Worm (Caenorhabditis elegans): ENCODE measurements around the gene F59A1.11.

F59A1.11 gene

ce11 chrV:17665906-17666305 lies at the start of gene F59A1.11:
Gene F59A1.11, minus strand, starts transcription at chrV:17666006.
- TF ChIP-seq chd-7 (tag; optimal IDR thresholded peaks at IDR 0.05) = no peak
- TF ChIP-seq Y56A3A.18 (GFP tag; IDR thresholded peaks at IDR 0.05) = no peak
- no peak for TF ChIP-seq atf-7 (tag; optimal IDR thresholded peaks at IDR 0.05)
- no peak for TF ChIP-seq xnd-1 (tag; optimal IDR thresholded peaks at IDR 0.05)
- TF ChIP-seq lin-35 (GFP tag; optimal IDR thresholded peaks at IDR 0.05) = no peak
- TF ChIP-seq C06A6.2 (GFP tag; conservative IDR thresholded peaks at IDR 0.05) = no peak
- no peak for TF ChIP-seq ztf-22 (GFP tag; optimal IDR thresholded peaks at IDR 0.05)
- no peak for TF ChIP-seq akir-1 (GFP tag; optimal IDR thresholded peaks at IDR 0.05)
- TF ChIP-seq hmg-1.2 (GFP tag; IDR thresholded peaks at IDR 0.05) = no peak
- TF ChIP-seq ceh-79 (tag; optimal IDR thresholded peaks at IDR 0.05) = no peak
- no peak for TF ChIP-seq F52B5.7 (tag; optimal IDR thresholded peaks at IDR 0.05)
- no peak for TF ChIP-seq ccch-3 (GFP tag; optimal IDR thresholded peaks at IDR 0.05)
- TF ChIP-seq cebp-1 (GFP tag; IDR thresholded peaks at IDR 0.05) = no peak
- TF ChIP-seq cebp-1 (tag; optimal IDR thresholded peaks at IDR 0.05) = no peak
- TF ChIP-seq bed-2 (GFP tag; IDR thresholded peaks at IDR 0.05) = no peak
- TF ChIP-seq cebp-2 (GFP tag; IDR thresholded peaks at IDR 0.05) = no peak
- no peak for TF ChIP-seq ceh-27 (GFP tag; optimal IDR thresholded peaks at IDR 0.05)
- TF ChIP-seq nhr-179 (tag; optimal IDR thresholded peaks at IDR 0.05) = no peak
- no peak for TF ChIP-seq F57A8.1 (GFP tag; optimal IDR thresholded peaks at IDR 0.05)
- TF ChIP-seq hmg-20 (GFP tag; IDR thresholded peaks at IDR 0.05) = no peak
- no peak for TF ChIP-seq tbx-9 (tag; optimal IDR thresholded peaks at IDR 0.05; ENCODE audit: borderline replicate concordance)

- TF ChIP-seq lag-1 (GFP tag; IDR thresholded peaks at IDR 0.05) = no peak
- TF ChIP-seq nhr-80 (tag; optimal IDR thresholded peaks at IDR 0.05) = peak; percentile 76
These were observed 48.5 kb upstream of the F59A1.11 start, which contains the start of gene twk-33 for ce11 chrV:17714330-17714729. Gene twk-33, minus strand, starts transcription at chrV:17714377.

ce11 chrV:17712349-17712748 lies 46.5 kb upstream of the F59A1.11 start:
- no peak for TF ChIP-seq B0035.1 (tag; optimal IDR thresholded peaks at IDR 0.05)
- no peak for TF ChIP-seq ceh-79 (tag; optimal IDR thresholded peaks at IDR 0.05)
- 0 out of 2 replicates have a peak, but pooled peaks have one; percentile 44 for TF ChIP-seq nhr-120 (GFP tag; IDR thresholded peaks at IDR 0.05)
- no peak for TF ChIP-seq lin-40 (tag; optimal IDR thresholded peaks at IDR 0.05)
- TF ChIP-seq nhr-27 (tag; optimal IDR thresholded peaks at IDR 0.05) = no peak
- peak; percentile 68 for TF ChIP-seq zfh-2 (GFP tag; conservative IDR thresholded peaks at IDR 0.05)
- TF ChIP-seq hmg-20 (GFP tag; IDR thresholded peaks at IDR 0.05) = no peak

- TF ChIP-seq snpc-4 (GFP tag; optimal IDR thresholded peaks at IDR 0.05) = no peak
- no peak for TF ChIP-seq snpc-4 (tag; optimal IDR thresholded peaks at IDR 0.05)
- TF ChIP-seq F10E7.11 (tag; optimal IDR thresholded peaks at IDR 0.05) = no peak
- TF ChIP-seq hlh-26 (GFP tag; conservative IDR thresholded peaks at IDR 0.05) = no peak
- TF ChIP-seq cebp-1 (GFP tag; IDR thresholded peaks at IDR 0.05) = no peak
- no peak for TF ChIP-seq cebp-1 (tag; optimal IDR thresholded peaks at IDR 0.05)
- no peak for TF ChIP-seq D2030.7 (GFP tag; IDR thresholded peaks at IDR 0.05)
- TF ChIP-seq xnd-1 (tag; optimal IDR thresholded peaks at IDR 0.05) = no peak
- TF ChIP-seq nhr-179 (tag; optimal IDR thresholded peaks at IDR 0.05) = no peak
- no peak for TF ChIP-seq ama-1 (optimal IDR thresholded peaks at IDR 0.05)
- TF ChIP-seq ama-1 (GFP tag; optimal IDR thresholded peaks at IDR 0.05) = no peak
- no peak for TF ChIP-seq tbx-9 (tag; optimal IDR thresholded peaks at IDR 0.05; ENCODE audit: borderline replicate concordance)
- TF ChIP-seq B0336.3 (GFP tag; IDR thresholded peaks at IDR 0.05) = no peak
- no peak for TF ChIP-seq ztf-3 (GFP tag; optimal IDR thresholded peaks at IDR 0.05)
- no peak for TF ChIP-seq C06A6.2 (GFP tag; conservative IDR thresholded peaks at IDR 0.05)
- no peak for TF ChIP-seq Y67H2A.10 (GFP tag; conservative IDR thresholded peaks at IDR 0.05)
- no peak for TF ChIP-seq F57C9.4 (tag; optimal IDR thresholded peaks at IDR 0.05)
- no peak for TF ChIP-seq nhr-80 (tag; optimal IDR thresholded peaks at IDR 0.05)
- TF ChIP-seq nfya-1 (tag; optimal IDR thresholded peaks at IDR 0.05; ENCODE audit: borderline replicate concordance, insufficient read depth) = no peak
- no peak for TF ChIP-seq ccch-3 (GFP tag; optimal IDR thresholded peaks at IDR 0.05)
- no peak for TF ChIP-seq F39B2.1 (GFP tag; IDR thresholded peaks at IDR 0.05)
- TF ChIP-seq F37B4.10 (GFP tag; IDR thresholded peaks at IDR 0.05) = no peak
- TF ChIP-seq F23B12.7 (tag; optimal IDR thresholded peaks at IDR 0.05; ENCODE audit: insufficient read depth) = no peak
These were observed 41.2 kb upstream of the F59A1.11 start, which contains the start of gene srh-31 for ce11 chrV:17707022-17707421. Gene srh-31, plus strand, starts transcription at chrV:17707322.
